Worm (Caenorhabditis elegans) whole organism, young adult: Measurements from ENCODE around the gene srr-10.

Source experiments
- B0261.1 ChIP-seq: sonication (generic microtip); optimal IDR thresholded peaks from 2 replicates; lab custom pipeline; 2016; ENCODE audit warnings: mild to moderate bottlenecking, missing genetic modification characterization, moderate library complexity, missing compliant biosample characterization
- B0336.3 ChIP-seq: fragments of 200-800 bp; sonication (Bioruptor generic); IDR thresholded peaks from 2 replicates; pipeline ENCODE4 v1.3.6; 2022; ENCODE audit warnings: missing genetic modification characterization, missing compliant biosample characterization
- D2030.7 ChIP-seq: fragments of 200-800 bp; sonication (Bioruptor generic); IDR thresholded peaks from 2 replicates; pipeline ENCODE4 v1.3.6; 2022; ENCODE audit warnings: missing genetic modification reagents, missing genetic modification characterization, missing compliant biosample characterization
- F10E7.11 ChIP-seq: sonication (generic microtip); optimal IDR thresholded peaks from 2 replicates; lab custom pipeline; 2017; ENCODE audit warnings: mild to moderate bottlenecking, missing genetic modification characterization, moderate library complexity, missing compliant biosample characterization
- F33H1.4 ChIP-seq: fragments of 200-800 bp; sonication (Bioruptor generic); IDR thresholded peaks from 2 replicates; pipeline ENCODE4 v1.3.6; 2022; ENCODE audit warnings: missing genetic modification reagents, missing genetic modification characterization, missing compliant biosample characterization
- Y53F4B.3 ChIP-seq: fragments of 200-800 bp; sonication (Bioruptor generic); IDR thresholded peaks from 2 replicates; pipeline ENCODE4 v1.3.6; 2022; ENCODE audit warnings: missing genetic modification reagents, missing genetic modification characterization, missing compliant biosample characterization
- Y53G8AR.9 ChIP-seq: fragments of 200-800 bp; sonication (Bioruptor generic); conservative IDR thresholded peaks from 2 replicates; pipeline ENCODE4 v1.3.6; 2022; ENCODE audit warnings: missing genetic modification reagents, missing genetic modification characterization, missing compliant biosample characterization
- ZK185.1 ChIP-seq: sonication (generic microtip); optimal IDR thresholded peaks from 2 replicates; lab custom pipeline; 2016; ENCODE audit warnings: mild to moderate bottlenecking, missing genetic modification characterization, missing compliant biosample characterization; ENCODE audit not compliant: poor library complexity, severe bottlenecking
- ama-1 ChIP-seq, 3 experiments: fragments of 150-350 bp in 1 of 3; sonication (generic microtip) in 2 of 3; optimal IDR thresholded peaks; 2 replicates each; lab custom pipeline; 2014 to 2018; ENCODE audit warnings: missing biosample characterization in 2 of 3, missing genetic modification characterization in 2 of 3, missing genetic modification reagents in 2 of 3
- atf-7 ChIP-seq: sonication (generic microtip); optimal IDR thresholded peaks from 2 replicates; lab custom pipeline; 2017; ENCODE audit warnings: mild to moderate bottlenecking, missing genetic modification characterization, missing compliant biosample characterization
- cebp-1 ChIP-seq, 2 experiments: fragments of 200-800 bp in 1 of 2; sonication (Bioruptor generic) in 1 of 2; sonication (generic microtip) in 1 of 2; IDR thresholded peaks in 1 of 2; optimal IDR thresholded peaks in 1 of 2; 2 replicates each; pipeline versions ENCODE4 v1.3.6 to Lab custom; 2017 to 2022; ENCODE audit warnings: missing compliant biosample characterization in 2 of 2, missing genetic modification characterization in 2 of 2, mild to moderate bottlenecking in 1 of 2, missing genetic modification reagents in 1 of 2, moderate library complexity in 1 of 2
- ceh-27 ChIP-seq: fragments of 200-800 bp; sonication (Bioruptor generic); optimal IDR thresholded peaks from 2 replicates; lab custom pipeline; 2018; ENCODE audit warnings: mild to moderate bottlenecking, missing genetic modification characterization, moderate library complexity, missing compliant biosample characterization
- chd-7 ChIP-seq: sonication (generic microtip); optimal IDR thresholded peaks from 2 replicates; lab custom pipeline; 2016; ENCODE audit warnings: mild to moderate bottlenecking, missing genetic modification characterization, moderate library complexity, missing compliant biosample characterization
- dox-1 ChIP-seq: fragments of 200-800 bp; sonication (Bioruptor generic); IDR thresholded peaks from 2 replicates; pipeline ENCODE4 v1.3.6; 2022; ENCODE audit warnings: missing genetic modification reagents, missing genetic modification characterization, missing compliant biosample characterization
- egl-44 ChIP-seq: fragments of 200-800 bp; sonication (Bioruptor generic); IDR thresholded peaks from 2 replicates; pipeline ENCODE4 v1.3.6; 2022; ENCODE audit warnings: missing genetic modification reagents, missing genetic modification characterization, missing compliant biosample characterization
- ets-4 ChIP-seq: fragments of 200-800 bp; sonication (Bioruptor generic); optimal IDR thresholded peaks from 2 replicates; lab custom pipeline; 2018; ENCODE audit warnings: mild to moderate bottlenecking, missing genetic modification characterization, missing compliant biosample characterization
- hlh-26 ChIP-seq: fragments of 200-800 bp; sonication (Bioruptor generic); conservative IDR thresholded peaks from 2 replicates; pipeline ENCODE4 v1.3.6; 2022; ENCODE audit warnings: missing genetic modification reagents, missing genetic modification characterization, missing compliant biosample characterization
- hmg-20 ChIP-seq: fragments of 200-800 bp; sonication (Bioruptor generic); IDR thresholded peaks from 2 replicates; pipeline ENCODE4 v1.3.6; 2022; ENCODE audit warnings: missing genetic modification reagents, missing genetic modification characterization, missing compliant biosample characterization
- let-607 ChIP-seq, 2 experiments: fragments of 200-800 bp in 1 of 2; sonication (Bioruptor generic) in 1 of 2; sonication (generic microtip) in 1 of 2; optimal IDR thresholded peaks; 2 replicates each; lab custom pipeline; 2016 to 2018; ENCODE audit warnings: mild to moderate bottlenecking in 2 of 2, missing compliant biosample characterization in 2 of 2, missing genetic modification characterization in 2 of 2, moderate library complexity in 2 of 2, missing genotype in 1 of 2
- lin-40 ChIP-seq: sonication (generic microtip); optimal IDR thresholded peaks from 2 replicates; lab custom pipeline; 2016; ENCODE audit warnings: missing genetic modification characterization, mild to moderate bottlenecking, missing compliant biosample characterization, missing genotype, missing genetic modification reagents
- lin-54 ChIP-seq: fragments of 200-800 bp; sonication (Bioruptor generic); optimal IDR thresholded peaks from 2 replicates; lab custom pipeline; 2018; ENCODE audit warnings: mild to moderate bottlenecking, missing genetic modification characterization, missing compliant biosample characterization
- lir-1 ChIP-seq: fragments of 200-800 bp; sonication (Bioruptor generic); conservative IDR thresholded peaks from 2 replicates; pipeline ENCODE4 v1.3.6; 2022; ENCODE audit warnings: missing genetic modification reagents, missing genetic modification characterization, missing compliant biosample characterization
- lsy-27 ChIP-seq: sonication (generic microtip); optimal IDR thresholded peaks from 2 replicates; lab custom pipeline; 2017; ENCODE audit warnings: missing genetic modification characterization, mild to moderate bottlenecking, missing compliant biosample characterization, antibody characterized with exemption, missing genotype, borderline replicate concordance; ENCODE audit not compliant: insufficient read depth
- madf-10 ChIP-seq: sonication (generic microtip); optimal IDR thresholded peaks from 2 replicates; lab custom pipeline; 2016; ENCODE audit warnings: mild to moderate bottlenecking, missing genetic modification characterization, missing compliant biosample characterization
- mcd-1 ChIP-seq: fragments of 200-800 bp; sonication (Bioruptor generic); IDR thresholded peaks from 2 replicates; pipeline ENCODE4 v1.3.6; 2022; ENCODE audit warnings: missing genetic modification reagents, missing genetic modification characterization, missing compliant biosample characterization
- mxl-1 ChIP-seq: sonication (generic microtip); optimal IDR thresholded peaks from 2 replicates; lab custom pipeline; 2016; ENCODE audit warnings: missing genetic modification characterization, missing compliant biosample characterization
- nfyb-1 ChIP-seq: fragments of 200-800 bp; sonication (Bioruptor generic); IDR thresholded peaks from 2 replicates; pipeline ENCODE4 v1.3.6; 2022; ENCODE audit warnings: missing genetic modification reagents, missing genetic modification characterization, missing compliant biosample characterization
- nhr-27 ChIP-seq: fragments of 200-800 bp; sonication (Bioruptor generic); optimal IDR thresholded peaks from 2 replicates; lab custom pipeline; 2018; ENCODE audit warnings: mild to moderate bottlenecking, missing genetic modification characterization, moderate library complexity, missing compliant biosample characterization
- nhr-80 ChIP-seq: sonication (generic microtip); optimal IDR thresholded peaks from 2 replicates; lab custom pipeline; 2016; ENCODE audit warnings: missing genetic modification characterization, missing compliant biosample characterization
- nhr-90 ChIP-seq: sonication (generic microtip); optimal IDR thresholded peaks from 2 replicates; lab custom pipeline; 2016; ENCODE audit warnings: missing genotype, mild to moderate bottlenecking, missing genetic modification characterization, missing compliant biosample characterization
- pha-4 ChIP-seq: fragments of 150-350 bp; sonication (generic microtip); optimal IDR thresholded peaks from 2 replicates; lab custom pipeline; 2014; ENCODE audit warnings: missing biosample characterization, missing genetic modification reagents, missing genetic modification characterization
- repo-1 ChIP-seq: sonication (generic microtip); optimal IDR thresholded peaks from 2 replicates; lab custom pipeline; 2017; ENCODE audit warnings: mild to moderate bottlenecking, missing genetic modification characterization, missing compliant biosample characterization
- snpc-4 ChIP-seq, 5 experiments: fragments of 150-350 bp in 1 of 5; sonication (generic microtip) in 4 of 5; optimal IDR thresholded peaks; 2 replicates each; lab custom pipeline; 2014 to 2018; ENCODE audit warnings: missing genetic modification characterization in 5 of 5, missing biosample characterization in 3 of 5, antibody characterized with exemption in 2 of 5, mild to moderate bottlenecking in 2 of 5, missing compliant biosample characterization in 2 of 5, missing genotype in 2 of 5, moderate library complexity in 2 of 5, missing genetic modification reagents in 1 of 5
- sptf-2 ChIP-seq: fragments of 200-800 bp; sonication (Bioruptor generic); optimal IDR thresholded peaks from 2 replicates; lab custom pipeline; 2018; ENCODE audit warnings: mild to moderate bottlenecking, missing genetic modification characterization, missing compliant biosample characterization
- tbp1 ChIP-seq: fragments of 200-800 bp; sonication (Bioruptor generic); optimal IDR thresholded peaks from 2 replicates; lab custom pipeline; 2018; ENCODE audit warnings: mild to moderate bottlenecking, missing genetic modification characterization, missing compliant biosample characterization
- tbx-9 ChIP-seq: sonication (generic microtip); optimal IDR thresholded peaks from 2 replicates; lab custom pipeline; 2016; ENCODE audit warnings: borderline replicate concordance, missing genetic modification characterization, inconsistent platforms, missing compliant biosample characterization
- unc-62 ChIP-seq: fragments of 150-350 bp; optimal IDR thresholded peaks from 2 replicates; lab custom pipeline; 2014; ENCODE audit warnings: missing biosample characterization, missing genetic modification reagents, missing genetic modification characterization
- ztf-18 ChIP-seq: sonication (generic microtip); optimal IDR thresholded peaks from 2 replicates; lab custom pipeline; 2016; ENCODE audit warnings: missing genotype, mild to moderate bottlenecking, missing genetic modification characterization, missing compliant biosample characterization
- ztf-22 ChIP-seq: fragments of 200-800 bp; sonication (Bioruptor generic); optimal IDR thresholded peaks from 2 replicates; lab custom pipeline; 2018; ENCODE audit warnings: mild to moderate bottlenecking, missing genetic modification characterization, moderate library complexity, missing compliant biosample characterization

Gene srr-10

ce11 chrV:7744068-7744467, 8.6 kb downstream of the srr-10 start:
- TF ChIP-seq hmg-20 (no peak), dox-1 (GFP tag; lab: Robert Waterston, UW) (peak; percentile 87), ztf-22 (GFP tag; lab: Kevin White, UChicago) (peak; percentile 93), snpc-4 (GFP tag; optimal IDR thresholded peaks at IDR 0.05; lab: Kevin White, UChicago) (no peak), snpc-4 (tag; optimal IDR thresholded peaks at IDR 0.05; lab: Kevin White, UChicago) (peak in 2 of 4 experiments; percentile 9 to 45), unc-62 (GFP tag; lab: Kevin White, UChicago) (peak; percentile 98), ceh-27 (GFP tag; lab: Kevin White, UChicago) (no peak), lin-54 (GFP tag; lab: Kevin White, UChicago) (peak; percentile 25), B0261.1 (no peak), nfyb-1 (GFP tag; lab: Robert Waterston, UW) (peak; percentile 20; the same call in 1 of the 2 replicates), nhr-90 (tag; lab: Kevin White, UChicago) (peak; percentile 3), ZK185.1 (peak; percentile 21), F33H1.4 (no peak), nhr-27 (no peak), nhr-80 (tag; lab: Kevin White, UChicago) (peak; percentile 99), lir-1 (GFP tag; lab: Robert Waterston, UW) (0 out of 2 replicates have a peak, but pooled peaks have one; percentile 11), B0336.3 (GFP tag; lab: Robert Waterston, UW) (0 out of 2 replicates have a peak, but pooled peaks have one; percentile 33), tbx-9 (tag; lab: Kevin White, UChicago) (no peak), tbp1 (GFP tag; lab: Kevin White, UChicago) (peak; percentile 59), Y53G8AR.9 (GFP tag; lab: Robert Waterston, UW) (0 out of 2 replicates have a peak, but pooled peaks have one; percentile 47), mcd-1 (GFP tag; lab: Robert Waterston, UW) (0 out of 2 replicates have a peak, but pooled peaks have one; percentile 28), egl-44 (GFP tag; lab: Robert Waterston, UW) (peak; percentile 70; the same call in 1 of the 2 replicates), ets-4 (GFP tag; lab: Kevin White, UChicago) (peak; percentile 98), repo-1 (tag; lab: Kevin White, UChicago) (peak; percentile 54), chd-7 (tag; lab: Kevin White, UChicago) (peak; percentile 71), let-607 (tag; optimal IDR thresholded peaks at IDR 0.05; lab: Kevin White, UChicago) (peak; percentile 89 to 91), cebp-1 (GFP tag; IDR thresholded peaks at IDR 0.05; lab: Robert Waterston, UW) (no peak; the same call in 1 of the 2 replicates), cebp-1 (tag; optimal IDR thresholded peaks at IDR 0.05; lab: Kevin White, UChicago) (peak; percentile 68), madf-10 (peak; percentile 11), atf-7 (peak; percentile 72), lin-40 (tag; lab: Kevin White, UChicago) (peak; percentile 35)

- no peak for TF ChIP-seq D2030.7 (GFP tag; lab: Robert Waterston, UW)
- TF ChIP-seq ama-1 (optimal IDR thresholded peaks at IDR 0.05; lab: Kevin White, UChicago) = no peak
- TF ChIP-seq ama-1 (GFP tag; optimal IDR thresholded peaks at IDR 0.05; lab: Kevin White, UChicago) = no peak
- TF ChIP-seq nhr-90 (tag; lab: Kevin White, UChicago) = no peak
- TF ChIP-seq pha-4 (tag; lab: Kevin White, UChicago) = no peak
- TF ChIP-seq mxl-1 (tag; lab: Kevin White, UChicago) = no peak
- no peak for TF ChIP-seq lsy-27
- TF ChIP-seq Y53F4B.3 (GFP tag; lab: Robert Waterston, UW) = no peak
- TF ChIP-seq repo-1 (tag; lab: Kevin White, UChicago) = no peak
- no peak for TF ChIP-seq F10E7.11 (tag; lab: Kevin White, UChicago)
- TF ChIP-seq madf-10 = no peak
- no peak for TF ChIP-seq unc-62 (GFP tag; lab: Kevin White, UChicago)
- no peak for TF ChIP-seq cebp-1 (GFP tag; IDR thresholded peaks at IDR 0.05; lab: Robert Waterston, UW)
- TF ChIP-seq cebp-1 (tag; optimal IDR thresholded peaks at IDR 0.05; lab: Kevin White, UChicago) = no peak
- no peak for TF ChIP-seq hlh-26 (GFP tag; lab: Robert Waterston, UW)
- no peak for TF ChIP-seq ztf-18 (tag; lab: Kevin White, UChicago)
- no peak for TF ChIP-seq sptf-2 (GFP tag; lab: Kevin White, UChicago)
- TF ChIP-seq ceh-27 (GFP tag; lab: Kevin White, UChicago) = no peak
Observed at ce11 chrV:7745386-7745785, 10.0 kb downstream of the srr-10 start.
